Fruit fly (Drosophila melanogaster) S2 (cell line): ENCODE results near the gene Rbsn-5.

ENCODE experiments used
- CG8478 ChIP-seq: fragments of >200 bp; optimal IDR thresholded peaks from 2 replicates; lab custom pipeline; 2018
- CTCF ChIP-seq, 2 experiments: fragments of >200 bp; optimal IDR thresholded peaks; 2 replicates each; lab custom pipeline; 2018

dm6 chr2L:8159498-8159897 is at the start of gene Rbsn-5, which contains the start of gene PAPLA1:
- TF ChIP-seq CTCF (optimal IDR thresholded peaks at IDR 0.05; lab: Kevin White, UChicago) (no peak), CG8478 (lab: Kevin White, UChicago) (no peak)
